Worm (Caenorhabditis elegans): ENCODE results near the gene phf-32.
A peak's percentile ranks its signal among the peaks of the same experiment; 100 is the strongest.

Gene phf-32

ce11 chrX:12314395-12314794 is 7.7 kb downstream of the phf-32 start:
- TF ChIP-seq unc-120 (tag; optimal IDR thresholded peaks at IDR 0.05; ENCODE audit: poor library complexity, severe bottlenecking) = no peak

- TF ChIP-seq M03D4.4 (tag; optimal IDR thresholded peaks at IDR 0.05) = no peak
- no peak for TF ChIP-seq lsy-2 (tag; optimal IDR thresholded peaks at IDR 0.05)
- no peak for TF ChIP-seq sptf-1 (tag; optimal IDR thresholded peaks at IDR 0.05)
- TF ChIP-seq mab-5 (tag; optimal IDR thresholded peaks at IDR 0.05) = no peak
- TF ChIP-seq unc-39 (tag; optimal IDR thresholded peaks at IDR 0.05) = no peak
- no peak for TF ChIP-seq nhr-28 (tag; optimal IDR thresholded peaks at IDR 0.05)
These were observed 8.6 kb downstream of the phf-32 start, which contains the start of gene xtr-2 for ce11 chrX:12315268-12315667. TSS of gene xtr-2 (plus strand) at chrX:12315568.

DNA sequence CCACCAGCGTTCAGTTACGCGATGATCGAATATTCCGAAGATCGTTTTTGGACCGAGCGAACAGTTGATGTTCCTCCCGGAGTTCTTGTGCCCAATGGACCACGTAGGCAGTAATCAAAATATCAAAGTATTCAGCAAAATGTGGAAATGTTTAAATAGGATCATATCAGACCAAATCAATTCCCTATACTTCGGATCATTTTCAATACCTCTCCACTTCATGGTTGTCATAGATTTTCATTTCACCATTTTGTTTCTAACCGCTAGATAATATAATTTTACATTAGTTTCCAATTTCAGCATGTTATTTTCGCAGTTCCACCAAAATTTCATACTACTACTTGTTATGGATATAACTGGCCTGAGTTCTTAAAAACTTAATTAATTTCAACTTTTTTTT is 10.9 kb downstream of the phf-32 start:
- no peak for TF ChIP-seq ceh-83 (GFP tag; optimal IDR thresholded peaks at IDR 0.05)
- TF ChIP-seq ham-2 (GFP tag; optimal IDR thresholded peaks at IDR 0.05) = no peak
- TF ChIP-seq tbx-8 (GFP tag; optimal IDR thresholded peaks at IDR 0.05) = no peak
- no peak for TF ChIP-seq unc-120 (tag; optimal IDR thresholded peaks at IDR 0.05; ENCODE audit: poor library complexity, severe bottlenecking)
- no peak for TF ChIP-seq hlh-1 (tag; optimal IDR thresholded peaks at IDR 0.05)
- TF ChIP-seq drap-1 (GFP tag; optimal IDR thresholded peaks at IDR 0.05) = no peak
- no peak for TF ChIP-seq M03D4.4 (tag; optimal IDR thresholded peaks at IDR 0.05)
- no peak for TF ChIP-seq zip-8 (tag; optimal IDR thresholded peaks at IDR 0.05)
- no peak for TF ChIP-seq lin-32 (GFP tag; optimal IDR thresholded peaks at IDR 0.05)
- TF ChIP-seq blmp-1 (tag; optimal IDR thresholded peaks at IDR 0.05) = no peak
- no peak for TF ChIP-seq ces-1 (GFP tag; optimal IDR thresholded peaks at IDR 0.05)
- no peak for TF ChIP-seq sptf-1 (tag; optimal IDR thresholded peaks at IDR 0.05)
- TF ChIP-seq unc-62 (GFP tag; optimal IDR thresholded peaks at IDR 0.05) = no peak
- TF ChIP-seq mls-2 (tag; optimal IDR thresholded peaks at IDR 0.05) = no peak
- TF ChIP-seq flh-1 (GFP tag; optimal IDR thresholded peaks at IDR 0.05) = no peak
- TF ChIP-seq nhr-12 (tag; optimal IDR thresholded peaks at IDR 0.05) = no peak
- no peak for TF ChIP-seq ceh-43 (GFP tag; optimal IDR thresholded peaks at IDR 0.05)

DNA sequence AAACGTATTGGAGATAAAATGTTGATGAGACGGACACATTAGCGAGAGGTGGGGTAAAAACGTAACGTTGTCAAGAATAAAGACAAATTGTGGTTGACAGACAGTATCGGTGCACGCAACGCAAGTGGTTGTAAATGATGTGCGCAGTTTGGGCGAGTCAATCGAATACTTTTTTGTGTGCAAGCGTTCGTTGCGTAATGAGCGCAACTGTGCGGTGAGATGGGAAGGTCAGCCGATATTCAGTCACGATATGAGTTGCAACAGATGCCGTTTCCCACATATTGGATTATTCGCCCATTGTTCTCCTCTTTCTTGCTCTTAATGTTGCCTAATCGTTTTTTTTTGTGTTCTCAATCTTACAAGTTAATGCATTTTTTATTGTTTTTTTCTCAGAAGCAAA is 14.1 kb downstream of the phf-32 start, which contains the start of gene ceh-40:
ceh-40 (minus strand) TSS at position 41 of the 400 bp plus-strand sequence.
- TF ChIP-seq sptf-1 (tag; optimal IDR thresholded peaks at IDR 0.05) (no peak), ceh-39 (tag; optimal IDR thresholded peaks at IDR 0.05) (peak; percentile 63), flh-1 (GFP tag; optimal IDR thresholded peaks at IDR 0.05) (no peak), sem-2 (GFP tag; optimal IDR thresholded peaks at IDR 0.05) (no peak), cnd-1 (tag; optimal IDR thresholded peaks at IDR 0.05) (peak; percentile 36), nhr-2 (tag; optimal IDR thresholded peaks at IDR 0.05) (peak; percentile 74), nhr-237 (tag; optimal IDR thresholded peaks at IDR 0.05) (no peak), elt-3 (tag; optimal IDR thresholded peaks at IDR 0.05) (no peak), unc-62 (GFP tag; optimal IDR thresholded peaks at IDR 0.05) (peak; percentile 51), zip-8 (tag; optimal IDR thresholded peaks at IDR 0.05) (peak; percentile 50)

DNA sequence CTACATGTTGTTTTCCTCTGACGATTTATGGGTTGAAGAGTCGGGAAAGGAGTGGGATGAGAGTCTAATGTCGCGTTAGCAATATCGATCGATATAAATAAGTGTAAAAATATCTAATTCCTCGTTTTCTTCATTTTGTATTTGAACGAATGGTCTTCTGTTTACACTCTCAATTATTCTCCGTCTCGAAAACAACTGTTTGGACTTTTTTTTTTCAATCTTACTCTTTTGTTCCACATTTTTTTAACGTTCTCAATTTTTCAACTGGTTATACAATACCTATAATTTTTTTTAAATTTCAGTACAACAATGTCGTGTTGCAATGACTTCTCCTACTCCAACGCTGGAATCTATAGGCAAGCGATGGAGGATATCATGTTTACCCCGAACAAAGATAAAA is 14.7 kb downstream of the phf-32 start, which contains the start of gene F17A2.13:
F17A2.13 (plus strand) TSS at position 301 of the 400 bp plus-strand sequence.
- TF ChIP-seq ceh-39 (tag; optimal IDR thresholded peaks at IDR 0.05) = no peak
- TF ChIP-seq nhr-237 (tag; optimal IDR thresholded peaks at IDR 0.05) = no peak
- TF ChIP-seq sem-2 (GFP tag; optimal IDR thresholded peaks at IDR 0.05) = no peak
- no peak for TF ChIP-seq mep-1 (tag; optimal IDR thresholded peaks at IDR 0.05)

- TF ChIP-seq mep-1 (tag; optimal IDR thresholded peaks at IDR 0.05) (no peak), nhr-28 (tag; optimal IDR thresholded peaks at IDR 0.05) (no peak), M03D4.4 (tag; optimal IDR thresholded peaks at IDR 0.05) (no peak)
These were observed 16.8 kb downstream of the phf-32 start, which contains the start of gene srd-40 for ce11 chrX:12323439-12323838. TSS of gene srd-40 (plus strand) at chrX:12323739.

- TF ChIP-seq elt-3 (tag; optimal IDR thresholded peaks at IDR 0.05) (no peak), unc-39 (tag; optimal IDR thresholded peaks at IDR 0.05) (no peak), nhr-2 (tag; optimal IDR thresholded peaks at IDR 0.05) (no peak), nhr-76 (tag; optimal IDR thresholded peaks at IDR 0.05) (no peak), lin-13 (tag; optimal IDR thresholded peaks at IDR 0.05) (no peak), ham-2 (GFP tag; optimal IDR thresholded peaks at IDR 0.05) (no peak), mep-1 (tag; optimal IDR thresholded peaks at IDR 0.05) (no peak), ztf-11 (tag; optimal IDR thresholded peaks at IDR 0.05) (no peak), M03D4.4 (tag; optimal IDR thresholded peaks at IDR 0.05) (no peak), elt-1 (tag; optimal IDR thresholded peaks at IDR 0.05; ENCODE audit: borderline replicate concordance, insufficient read depth) (no peak), ceh-43 (GFP tag; optimal IDR thresholded peaks at IDR 0.05) (no peak), pha-4 (tag; optimal IDR thresholded peaks at IDR 0.05) (no peak), ceh-83 (GFP tag; optimal IDR thresholded peaks at IDR 0.05) (no peak), snpc-4 (tag; optimal IDR thresholded peaks at IDR 0.05) (no peak), nhr-237 (tag; optimal IDR thresholded peaks at IDR 0.05) (no peak), zip-8 (tag; optimal IDR thresholded peaks at IDR 0.05) (no peak), mab-5 (tag; optimal IDR thresholded peaks at IDR 0.05) (no peak)
These were observed 19.8 kb downstream of the phf-32 start, which contains the start of gene srd-41 for ce11 chrX:12326424-12326823. TSS of gene srd-41 (plus strand) at chrX:12326724.
